Fruit fly (Drosophila melanogaster): ENCODE data around the gene comt.

The comt gene

dm6 chrX:13296405-13297183 is 37.8 kb downstream of the comt start, which contains the start of gene CG1622 (continued):
- TF ChIP-seq Sry-δ (GFP tag; optimal IDR thresholded peaks at IDR 0.05) (peak; percentile 64), kah (GFP tag; optimal IDR thresholded peaks at IDR 0.05) (no peak), ken (GFP tag; IDR thresholded peaks at IDR 0.05) (no peak), tgo (GFP tag; IDR thresholded peaks at IDR 0.05) (peak; percentile 33; the same call in 1 of the 3 replicates), dan (GFP tag; IDR thresholded peaks at IDR 0.05) (no peak), pb (GFP tag; optimal IDR thresholded peaks at IDR 0.05) (no peak), vfl (GFP tag; optimal IDR thresholded peaks at IDR 0.05) (no peak), D19B (GFP tag; optimal IDR thresholded peaks at IDR 0.05) (no peak), Dbx (GFP tag; IDR thresholded peaks at IDR 0.05) (peak; percentile 67; the same call in 2 of the 3 replicates), CG11398 (GFP tag; optimal IDR thresholded peaks at IDR 0.05) (no peak), CG9437 (GFP tag; optimal IDR thresholded peaks at IDR 0.05) (peak; percentile 3), CG30020 (tag; optimal IDR thresholded peaks at IDR 0.05) (peak; percentile 50), zen2 (GFP tag; IDR thresholded peaks at IDR 0.05; ENCODE audit: partially characterized antibody) (no peak), ewg (GFP tag; optimal IDR thresholded peaks at IDR 0.05) (no peak), HLH54F (GFP tag; optimal IDR thresholded peaks at IDR 0.05) (no peak), Hr78 (GFP tag; optimal IDR thresholded peaks at IDR 0.05) (no peak), nerfin-1 (tag; optimal IDR thresholded peaks at IDR 0.05) (no peak), nmo (GFP tag; optimal IDR thresholded peaks at IDR 0.05) (peak; percentile 47), Hmx (GFP tag; optimal IDR thresholded peaks at IDR 0.05) (no peak), kay (GFP tag; optimal IDR thresholded peaks at IDR 0.05) (no peak), CG7987 (GFP tag; optimal IDR thresholded peaks at IDR 0.05) (no peak), sug (tag; optimal IDR thresholded peaks at IDR 0.05) (peak; percentile 51), CG8359 (GFP tag; optimal IDR thresholded peaks at IDR 0.05; ENCODE audit: borderline replicate concordance) (no peak), CG32772 (GFP tag; IDR thresholded peaks at IDR 0.05) (0 out of 2 replicates have a peak, but pooled peaks have one; percentile 26), NC2α (GFP tag; optimal IDR thresholded peaks at IDR 0.05) (no peak), H2.0 (GFP tag; IDR thresholded peaks at IDR 0.05) (no peak), MTF-1 (GFP tag; optimal IDR thresholded peaks at IDR 0.05; ENCODE audit: borderline replicate concordance) (no peak), CoRest (tag; optimal IDR thresholded peaks at IDR 0.05) (peak; percentile 66), hth (optimal IDR thresholded peaks at IDR 0.05) (no peak), ap (GFP tag; IDR thresholded peaks at IDR 0.05) (no peak), CG30431 (GFP tag; optimal IDR thresholded peaks at IDR 0.05) (no peak), fd64A (GFP tag; optimal IDR thresholded peaks at IDR 0.05) (no peak), ssp (GFP tag; IDR thresholded peaks at IDR 0.05) (no peak), CG2889 (GFP tag; IDR thresholded peaks at IDR 0.05) (no peak), ftz-f1 (GFP tag; optimal IDR thresholded peaks at IDR 0.05) (no peak), CG2116 (GFP tag; optimal IDR thresholded peaks at IDR 0.05) (peak; percentile 58), CG4328 (GFP tag; optimal IDR thresholded peaks at IDR 0.05) (no peak), dysf (GFP tag; IDR thresholded peaks at IDR 0.05) (peak; percentile 42; the same call in 2 of the 3 replicates), Sry-β (GFP tag; optimal IDR thresholded peaks at IDR 0.05) (peak; percentile 51), unpg (GFP tag; optimal IDR thresholded peaks at IDR 0.05) (no peak), dmrt99B (tag; optimal IDR thresholded peaks at IDR 0.05) (no peak), CG1792 (GFP tag; optimal IDR thresholded peaks at IDR 0.05) (no peak), fru (optimal IDR thresholded peaks at IDR 0.05) (no peak), cg (GFP tag; optimal IDR thresholded peaks at IDR 0.05) (no peak), CG12104 (GFP tag; optimal IDR thresholded peaks at IDR 0.05) (no peak), CG11560 (tag; IDR thresholded peaks at IDR 0.05) (no peak), CG14667 (GFP tag; IDR thresholded peaks at IDR 0.05) (no peak), ase (GFP tag; IDR thresholded peaks at IDR 0.05) (no peak), CG16863 (GFP tag; optimal IDR thresholded peaks at IDR 0.05) (no peak), gro (GFP tag; optimal IDR thresholded peaks at IDR 0.05) (no peak), CG1832 (GFP tag; optimal IDR thresholded peaks at IDR 0.05) (no peak)
